Worm (Caenorhabditis elegans) whole organism, L3 larva: ENCODE results near the gene R107.9.
A peak's percentile ranks its signal among the peaks of the same experiment; 100 is the strongest.
"Not testable (repeated sequence)": the region's sequence is repeated elsewhere in the genome, so short reads cannot be mapped to it uniquely, and the experiment has no call there.

ENCODE experiments used
- ama-1 ChIP-seq: fragments of 150-350 bp; optimal IDR thresholded peaks from 2 replicates; lab custom pipeline; 2018
- ceh-28 ChIP-seq: fragments of 150-350 bp; optimal IDR thresholded peaks from 2 replicates; lab custom pipeline; 2014; ENCODE audit warnings: missing biosample characterization, missing genetic modification reagents, missing genetic modification characterization
- ceh-82 ChIP-seq: fragments of 150-350 bp; optimal IDR thresholded peaks from 2 replicates; lab custom pipeline; 2014; ENCODE audit warnings: missing biosample characterization, missing genetic modification characterization
- ceh-9 ChIP-seq: sonication (generic microtip); optimal IDR thresholded peaks from 2 replicates; lab custom pipeline; 2018; ENCODE audit warnings: missing biosample characterization, missing genetic modification characterization
- egl-27 ChIP-seq: sonication (generic microtip); optimal IDR thresholded peaks from 4 replicates; lab custom pipeline; 2017; ENCODE audit warnings: missing biosample characterization, missing genetic modification reagents, missing genetic modification characterization
- egl-5 ChIP-seq: fragments of 150-350 bp; optimal IDR thresholded peaks from 2 replicates; lab custom pipeline; 2017; ENCODE audit warnings: missing biosample characterization, missing genetic modification reagents, missing genetic modification characterization, inconsistent platforms
- elt-1 ChIP-seq: fragments of 150-350 bp; optimal IDR thresholded peaks from 2 replicates; lab custom pipeline; 2014; ENCODE audit warnings: missing biosample characterization, missing genetic modification characterization
- elt-2 ChIP-seq: sonication (generic microtip); optimal IDR thresholded peaks from 2 replicates; lab custom pipeline; 2016; ENCODE audit warnings: missing genetic modification reagents, mild to moderate bottlenecking, missing genetic modification characterization, missing compliant biosample characterization
- elt-3 ChIP-seq, 3 experiments: fragments of 150-350 bp in 1 of 3; sonication (generic microtip) in 2 of 3; optimal IDR thresholded peaks; 2 replicates in 2 of 3; 4 replicates in 1 of 3; lab custom pipeline; 2014 to 2017; ENCODE audit warnings: missing biosample characterization in 3 of 3, missing genetic modification characterization in 3 of 3
- fkh-10 ChIP-seq: sonication (generic microtip); optimal IDR thresholded peaks from 2 replicates; lab custom pipeline; 2017; ENCODE audit warnings: missing biosample characterization, missing genetic modification reagents, missing genetic modification characterization
- fkh-2 ChIP-seq: fragments of 150-350 bp; optimal IDR thresholded peaks from 2 replicates; lab custom pipeline; 2014; ENCODE audit warnings: missing biosample characterization, missing genetic modification reagents, missing genetic modification characterization
- hmg-11 ChIP-seq: sonication (generic microtip); optimal IDR thresholded peaks from 2 replicates; lab custom pipeline; 2016; ENCODE audit warnings: missing genetic modification characterization, missing compliant biosample characterization
- jun-1 ChIP-seq: fragments of 150-350 bp; optimal IDR thresholded peaks from 2 replicates; lab custom pipeline; 2014; ENCODE audit warnings: missing biosample characterization, missing genetic modification reagents, missing genetic modification characterization
- lin-39 ChIP-seq: fragments of 150-350 bp; optimal IDR thresholded peaks from 2 replicates; lab custom pipeline; 2018; ENCODE audit warnings: missing biosample characterization, missing genetic modification reagents, missing genetic modification characterization
- nfya-1 ChIP-seq: sonication (generic microtip); optimal IDR thresholded peaks from 2 replicates; lab custom pipeline; 2017; ENCODE audit warnings: missing genetic modification characterization, mild to moderate bottlenecking, missing compliant biosample characterization, antibody characterized with exemption, moderate library complexity; ENCODE audit not compliant: insufficient read depth
- nhr-11 ChIP-seq: fragments of 150-350 bp; optimal IDR thresholded peaks from 2 replicates; lab custom pipeline; 2014; ENCODE audit warnings: missing biosample characterization, missing genetic modification characterization
- nhr-23 ChIP-seq: fragments of 150-350 bp; optimal IDR thresholded peaks from 2 replicates; lab custom pipeline; 2014; ENCODE audit warnings: missing biosample characterization, missing genetic modification reagents, missing genetic modification characterization
- nhr-25 ChIP-seq: sonication (generic microtip); optimal IDR thresholded peaks from 2 replicates; lab custom pipeline; 2017; ENCODE audit warnings: missing biosample characterization, missing genetic modification characterization
- nhr-28 ChIP-seq: fragments of 150-350 bp; optimal IDR thresholded peaks from 2 replicates; lab custom pipeline; 2014; ENCODE audit warnings: missing biosample characterization, missing genetic modification characterization
- nhr-43 ChIP-seq: sonication (generic microtip); optimal IDR thresholded peaks from 2 replicates; lab custom pipeline; 2016; ENCODE audit warnings: mild to moderate bottlenecking, missing genetic modification characterization, missing compliant biosample characterization; ENCODE audit not compliant: poor library complexity, severe bottlenecking
- nhr-67 ChIP-seq: fragments of 150-350 bp; optimal IDR thresholded peaks from 2 replicates; lab custom pipeline; 2014; ENCODE audit warnings: missing biosample characterization, missing genetic modification characterization
- nhr-76 ChIP-seq: fragments of 150-350 bp; sonication (generic microtip); optimal IDR thresholded peaks from 5 replicates; lab custom pipeline; 2014; ENCODE audit warnings: missing biosample characterization, missing genetic modification characterization
- nhr-77 ChIP-seq: fragments of 150-350 bp; optimal IDR thresholded peaks from 2 replicates; lab custom pipeline; 2014; ENCODE audit warnings: missing biosample characterization, missing genetic modification characterization
- pha-4 ChIP-seq: fragments of 150-350 bp; optimal IDR thresholded peaks from 2 replicates; lab custom pipeline; 2014; ENCODE audit warnings: missing biosample characterization, missing genetic modification reagents, missing genetic modification characterization
- pqm-1 ChIP-seq: fragments of 150-350 bp; optimal IDR thresholded peaks from 2 replicates; lab custom pipeline; 2017; ENCODE audit warnings: missing biosample characterization, missing genetic modification characterization, inconsistent platforms
- skn-1 ChIP-seq: fragments of 150-350 bp; optimal IDR thresholded peaks from 2 replicates; lab custom pipeline; 2014; ENCODE audit warnings: missing biosample characterization, missing genetic modification characterization
- snpc-4 ChIP-seq: fragments of 150-350 bp; optimal IDR thresholded peaks from 2 replicates; lab custom pipeline; 2014; ENCODE audit warnings: missing biosample characterization, missing genetic modification characterization
- zag-1 ChIP-seq: fragments of 150-350 bp; optimal IDR thresholded peaks from 2 replicates; lab custom pipeline; 2014; ENCODE audit warnings: missing biosample characterization, missing genetic modification characterization
- ztf-11 ChIP-seq: fragments of 150-350 bp; optimal IDR thresholded peaks from 2 replicates; lab custom pipeline; 2014; ENCODE audit warnings: missing biosample characterization, missing genetic modification characterization

Gene R107.9

ce11 chrIII:9037658-9038057 lies at the start of gene R107.9:
Gene R107.9, plus strand, starts transcription at chrIII:9037958.
- TF ChIP-seq egl-5 (tag; lab: Kevin White, UChicago) (peak; percentile 17), skn-1 (tag; lab: Kevin White, UChicago) (no peak), nhr-76 (tag; lab: Kevin White, UChicago) (no peak)

- TF ChIP-seq ceh-82 (tag; lab: Kevin White, UChicago) (no peak), zag-1 (tag; lab: Kevin White, UChicago) (no peak), nhr-43 (tag; lab: Kevin White, UChicago) (no peak), nhr-76 (tag; lab: Kevin White, UChicago) (no peak), lin-39 (no peak)
- TF ChIP-seq, all 47 proteins: peak for 0
Observed at ce11 chrIII:8988061-8988460, 49.7 kb upstream of the R107.9 start.

ce11 chrIII:8988544-8988943 lies 49.2 kb upstream of the R107.9 start:
- TF ChIP-seq lin-39 = peak; percentile 15
- TF ChIP-seq fkh-10 (GFP tag; lab: Kevin White, UChicago) = no peak

ce11 chrIII:8989752-8990151 lies 48.0 kb upstream of the R107.9 start, which contains the start of gene R08D7.7:
Gene R08D7.7, plus strand, starts transcription at chrIII:8990052.
- not testable (repeated sequence) for TF ChIP-seq lin-39; elt-3 (tag; optimal IDR thresholded peaks at IDR 0.05; lab: Kevin White, UChicago); nhr-77 (tag; lab: Kevin White, UChicago)
- TF ChIP-seq, all 47 proteins: peak for 0; not testable (repeated sequence) for 47

ce11 chrIII:8996686-8997085 lies 41.1 kb upstream of the R107.9 start, which contains the start of gene skat-1:
Gene skat-1, minus strand, starts transcription at chrIII:8996786.
- no peak for TF ChIP-seq pqm-1 (tag; lab: Kevin White, UChicago)
- no peak for TF ChIP-seq nfya-1 (tag; lab: Kevin White, UChicago)
- TF ChIP-seq ztf-11 (tag; lab: Kevin White, UChicago) = no peak
- TF ChIP-seq snpc-4 (tag; lab: Kevin White, UChicago) = no peak
- no peak for TF ChIP-seq jun-1 (tag; lab: Kevin White, UChicago)
- no peak for TF ChIP-seq nhr-25
- no peak for TF ChIP-seq nhr-76 (tag; lab: Kevin White, UChicago)
- TF ChIP-seq lin-39 = no peak

ce11 chrIII:8997821-8998220 lies 39.9 kb upstream of the R107.9 start:
- TF ChIP-seq ceh-9 (tag; lab: Kevin White, UChicago) (no peak), ama-1 (lab: Kevin White, UChicago) (no peak), elt-2 (peak; percentile 79), ceh-28 (tag; lab: Kevin White, UChicago) (no peak), egl-27 (tag; lab: Kevin White, UChicago) (no peak), nhr-67 (no peak), snpc-4 (tag; lab: Kevin White, UChicago) (no peak), ztf-11 (tag; lab: Kevin White, UChicago) (no peak), nhr-11 (no peak), fkh-2 (no peak), nhr-25 (no peak), pqm-1 (tag; lab: Kevin White, UChicago) (peak; percentile 47), nhr-28 (no peak), nhr-23 (tag; lab: Kevin White, UChicago) (no peak)

- TF ChIP-seq hmg-11 (tag; lab: Kevin White, UChicago) = peak; percentile 19
- no peak for TF ChIP-seq pha-4 (tag; lab: Kevin White, UChicago)
Observed at ce11 chrIII:8998884-8999283, 38.9 kb upstream of the R107.9 start.

- TF ChIP-seq elt-1 (tag; lab: Kevin White, UChicago) (no peak), elt-2 (peak; percentile 5)
- TF ChIP-seq, all 47 proteins: peak for 1
Observed at ce11 chrIII:8999508-8999907, 38.2 kb upstream of the R107.9 start, which contains the start of gene F59B2.3. Gene F59B2.3, minus strand, starts transcription at chrIII:8999766.
